Fruit fly (Drosophila melanogaster) whole organism, embryonic: ENCODE data around the gene Ifrd1.
A peak's percentile ranks its signal among the peaks of the same experiment; 100 is the strongest.

Source experiments
- BtbVII ChIP-seq: fragments of 200-800 bp; sonication (Bioruptor generic); optimal IDR thresholded peaks from 3 replicates; lab custom pipeline; 2017; ENCODE audit warnings: missing biosample characterization, mild to moderate bottlenecking, missing genetic modification characterization
- CG13424 ChIP-seq: fragments of 200-800 bp; sonication (Bioruptor generic); optimal IDR thresholded peaks from 2 replicates; lab custom pipeline; 2019; ENCODE audit warnings: missing biosample characterization, mild to moderate bottlenecking, missing genetic modification characterization, moderate library complexity
- CG17568 ChIP-seq: fragments of 200-800 bp; sonication (Bioruptor generic); optimal IDR thresholded peaks from 2 replicates; lab custom pipeline; 2018; ENCODE audit warnings: missing biosample characterization, mild to moderate bottlenecking, missing genetic modification characterization, moderate library complexity
- CG18599 ChIP-seq: fragments of 200-800 bp; sonication (Bioruptor generic); optimal IDR thresholded peaks from 3 replicates; lab custom pipeline; 2017; ENCODE audit warnings: missing biosample characterization, missing genetic modification characterization, mild to moderate bottlenecking, moderate library complexity, missing genetic modification reagents
- CG2199 ChIP-seq: fragments of 200-800 bp; sonication (Bioruptor generic); IDR thresholded peaks from 3 replicates; pipeline ENCODE4 v1.3.6; 2022; ENCODE audit warnings: missing biosample characterization, missing genetic modification characterization
- CG30020 ChIP-seq: fragments of 200-800 bp; optimal IDR thresholded peaks from 2 replicates; lab custom pipeline; 2019; ENCODE audit warnings: missing biosample characterization, mild to moderate bottlenecking, missing genetic modification characterization, moderate library complexity
- CG31441 ChIP-seq: fragments of 200-800 bp; sonication (Bioruptor generic); IDR thresholded peaks from 2 replicates; pipeline ENCODE4 v1.3.6; 2022; ENCODE audit warnings: missing biosample characterization, missing genetic modification characterization
- CG3407 ChIP-seq: fragments of 200-800 bp; sonication (Bioruptor generic); optimal IDR thresholded peaks from 2 replicates; lab custom pipeline; 2018; ENCODE audit warnings: missing biosample characterization, mild to moderate bottlenecking, missing genetic modification characterization
- CG3847 ChIP-seq: fragments of 200-800 bp; sonication (Bioruptor generic); IDR thresholded peaks from 2 replicates; pipeline ENCODE4 v1.3.6; 2022; ENCODE audit warnings: missing biosample characterization, missing genetic modification characterization
- CG3995 ChIP-seq: fragments of 200-800 bp; sonication (Bioruptor generic); optimal IDR thresholded peaks from 3 replicates; lab custom pipeline; 2016; ENCODE audit warnings: missing biosample characterization, missing genetic modification characterization
- CG42726 ChIP-seq: fragments of 200-800 bp; sonication (Bioruptor generic); IDR thresholded peaks from 2 replicates; pipeline ENCODE4 v1.3.6; 2022; ENCODE audit warnings: missing biosample characterization, missing genetic modification characterization; ENCODE audit not compliant: partially characterized antibody
- CG43689 ChIP-seq: fragments of 200-800 bp; sonication (Bioruptor generic); IDR thresholded peaks from 2 replicates; pipeline ENCODE4 v1.3.6; 2022; ENCODE audit warnings: missing biosample characterization, missing genetic modification characterization
- CG4617 ChIP-seq: fragments of 200-800 bp; sonication (Bioruptor generic); optimal IDR thresholded peaks from 3 replicates; lab custom pipeline; 2016; ENCODE audit warnings: missing biosample characterization, missing genetic modification characterization, borderline replicate concordance
- CG6254 ChIP-seq: fragments of 200-800 bp; sonication (Bioruptor generic); optimal IDR thresholded peaks from 3 replicates; lab custom pipeline; 2017; ENCODE audit warnings: mild to moderate bottlenecking, missing biosample characterization, missing genetic modification reagents, missing genetic modification characterization
- CG6683 ChIP-seq: fragments of 200-800 bp; sonication (Bioruptor generic); optimal IDR thresholded peaks from 2 replicates; lab custom pipeline; 2017; ENCODE audit warnings: missing biosample characterization, mild to moderate bottlenecking, missing genetic modification characterization, missing genetic modification reagents
- CG7745 ChIP-seq: fragments of 200-800 bp; sonication (Bioruptor generic); optimal IDR thresholded peaks from 2 replicates; lab custom pipeline; 2018; ENCODE audit warnings: missing biosample characterization, mild to moderate bottlenecking, missing genetic modification characterization, moderate library complexity
- CG8290 ChIP-seq, 3 experiments: fragments of 200-800 bp; sonication (Bioruptor generic); optimal IDR thresholded peaks; 2 replicates each; lab custom pipeline; 2016 to 2019; ENCODE audit warnings: missing biosample characterization in 3 of 3, missing genetic modification characterization in 3 of 3, mild to moderate bottlenecking in 2 of 3, moderate library complexity in 1 of 3
- CrebB ChIP-seq: fragments of 200-800 bp; sonication (Bioruptor generic); optimal IDR thresholded peaks from 3 replicates; lab custom pipeline; 2018; ENCODE audit warnings: missing biosample characterization, mild to moderate bottlenecking, missing genetic modification characterization
- Deaf1 ChIP-seq: fragments of 200-800 bp; optimal IDR thresholded peaks from 3 replicates; lab custom pipeline; 2019; ENCODE audit warnings: missing biosample characterization, mild to moderate bottlenecking, missing genetic modification characterization, moderate library complexity
- Dp ChIP-seq: fragments of 200-800 bp; sonication (Bioruptor generic); optimal IDR thresholded peaks from 2 replicates; lab custom pipeline; 2018; ENCODE audit warnings: missing biosample characterization, mild to moderate bottlenecking, missing genetic modification characterization, moderate library complexity
- H15 ChIP-seq: fragments of 200-800 bp; sonication (Bioruptor generic); IDR thresholded peaks from 3 replicates; pipeline ENCODE4 v1.3.6; 2022; ENCODE audit warnings: missing biosample characterization, missing genetic modification characterization
- Hr51 ChIP-seq, 2 experiments: fragments of 200-800 bp; sonication (Bioruptor generic); optimal IDR thresholded peaks; 2 replicates in 1 of 2; 3 replicates in 1 of 2; lab custom pipeline; 2016 to 2018; ENCODE audit warnings: missing biosample characterization in 2 of 2, missing genetic modification characterization in 2 of 2, mild to moderate bottlenecking in 1 of 2, moderate library complexity in 1 of 2
- Jarid2 ChIP-seq: fragments of 200-800 bp; sonication (Bioruptor generic); optimal IDR thresholded peaks from 3 replicates; lab custom pipeline; 2017; ENCODE audit warnings: mild to moderate bottlenecking, missing biosample characterization, missing genetic modification reagents, missing genetic modification characterization
- MESR4 ChIP-seq: fragments of 200-800 bp; sonication (Bioruptor generic); optimal IDR thresholded peaks from 2 replicates; lab custom pipeline; 2018; ENCODE audit warnings: missing biosample characterization, mild to moderate bottlenecking, missing genetic modification characterization, moderate library complexity
- Optix ChIP-seq: fragments of 200-800 bp; sonication (Bioruptor generic); IDR thresholded peaks from 3 replicates; pipeline ENCODE4 v1.3.6; 2022; ENCODE audit warnings: missing biosample characterization, missing genetic modification characterization
- Poxn ChIP-seq: fragments of 200-800 bp; sonication (Bioruptor generic); IDR thresholded peaks from 2 replicates; pipeline ENCODE4 v1.3.6; 2022; ENCODE audit warnings: missing biosample characterization, missing genetic modification characterization
- Rfx ChIP-seq: fragments of 200-800 bp; sonication (Bioruptor generic); IDR thresholded peaks from 2 replicates; pipeline ENCODE4 v1.3.6; 2022; ENCODE audit warnings: missing biosample characterization, missing genetic modification characterization
- Sox102F ChIP-seq: fragments of 200-800 bp; sonication (Bioruptor generic); optimal IDR thresholded peaks from 2 replicates; lab custom pipeline; 2018; ENCODE audit warnings: missing biosample characterization, mild to moderate bottlenecking, missing genetic modification characterization, moderate library complexity
- abd-A ChIP-seq: fragments of 200-800 bp; sonication (Bioruptor generic); optimal IDR thresholded peaks from 3 replicates; lab custom pipeline; 2019; ENCODE audit warnings: missing biosample characterization, mild to moderate bottlenecking, missing genetic modification characterization, moderate library complexity
- bcd ChIP-seq: fragments of 200-800 bp; sonication (Bioruptor generic); optimal IDR thresholded peaks from 2 replicates; lab custom pipeline; 2017; ENCODE audit warnings: missing biosample characterization, mild to moderate bottlenecking, missing genetic modification characterization
- chinmo ChIP-seq: fragments of 200-800 bp; sonication (Bioruptor generic); IDR thresholded peaks from 4 replicates; pipeline ENCODE4 v1.3.6; 2022; ENCODE audit warnings: missing biosample characterization, missing genetic modification characterization; ENCODE audit not compliant: partially characterized antibody
- chm ChIP-seq: fragments of 200-800 bp; sonication (Bioruptor generic); IDR thresholded peaks from 2 replicates; pipeline ENCODE4 v1.3.6; 2022; ENCODE audit warnings: missing biosample characterization, missing genetic modification characterization
- ci ChIP-seq: fragments of 200-800 bp; sonication (Bioruptor generic); IDR thresholded peaks from 3 replicates; pipeline ENCODE4 v1.3.6; 2022; ENCODE audit warnings: missing biosample characterization, missing genetic modification characterization
- crol ChIP-seq: fragments of 200-800 bp; sonication (Bioruptor generic); IDR thresholded peaks from 2 replicates; pipeline ENCODE4 v1.3.6; 2022; ENCODE audit warnings: missing biosample characterization, missing genetic modification characterization
- dmrt99B ChIP-seq: fragments of 200-800 bp; sonication (Bioruptor generic); optimal IDR thresholded peaks from 2 replicates; lab custom pipeline; 2018; ENCODE audit warnings: missing biosample characterization, mild to moderate bottlenecking, missing genetic modification characterization, moderate library complexity
- exex ChIP-seq: fragments of 200-800 bp; sonication (Bioruptor generic); optimal IDR thresholded peaks from 4 replicates; lab custom pipeline; 2018; ENCODE audit warnings: missing biosample characterization, mild to moderate bottlenecking, missing genetic modification characterization, moderate library complexity
- gcm2 ChIP-seq: fragments of 200-800 bp; sonication (Bioruptor generic); optimal IDR thresholded peaks from 2 replicates; lab custom pipeline; 2016; ENCODE audit warnings: missing biosample characterization, missing genetic modification characterization
- insv ChIP-seq, 2 experiments: fragments of 200-800 bp; sonication (Bioruptor generic); optimal IDR thresholded peaks; 3 replicates each; lab custom pipeline; 2016 to 2018; ENCODE audit warnings: missing biosample characterization in 2 of 2, missing genetic modification characterization in 2 of 2
- org-1 ChIP-seq: fragments of 200-800 bp; sonication (Bioruptor generic); optimal IDR thresholded peaks from 2 replicates; lab custom pipeline; 2017; ENCODE audit warnings: missing biosample characterization, missing genetic modification characterization
- pho ChIP-seq: fragments of 200-800 bp; sonication (Bioruptor generic); optimal IDR thresholded peaks from 2 replicates; lab custom pipeline; 2016; ENCODE audit warnings: missing biosample characterization, missing genetic modification characterization
- psq ChIP-seq: fragments of 200-800 bp; sonication (Bioruptor generic); optimal IDR thresholded peaks from 2 replicates; lab custom pipeline; 2017; ENCODE audit warnings: missing biosample characterization, missing genetic modification characterization
- rib ChIP-seq: fragments of 200-800 bp; sonication (Bioruptor generic); IDR thresholded peaks from 2 replicates; pipeline ENCODE4 v1.3.6; 2022; ENCODE audit warnings: missing biosample characterization, missing genetic modification characterization
- salm ChIP-seq: fragments of 200-800 bp; sonication (Bioruptor generic); optimal IDR thresholded peaks from 2 replicates; lab custom pipeline; 2018; ENCODE audit warnings: missing biosample characterization, mild to moderate bottlenecking, missing genetic modification characterization
- scrt ChIP-seq: fragments of 200-800 bp; sonication (Bioruptor generic); optimal IDR thresholded peaks from 2 replicates; lab custom pipeline; 2018; ENCODE audit warnings: missing biosample characterization, mild to moderate bottlenecking, missing genetic modification characterization, moderate library complexity
- sens-2 ChIP-seq: fragments of 200-800 bp; sonication (Bioruptor generic); IDR thresholded peaks from 2 replicates; pipeline ENCODE4 v1.3.6; 2022; ENCODE audit warnings: missing biosample characterization, missing genetic modification characterization
- sisA ChIP-seq: fragments of 200-800 bp; sonication (Bioruptor generic); IDR thresholded peaks from 2 replicates; pipeline ENCODE4 v1.3.6; 2022; ENCODE audit warnings: missing biosample characterization, missing genetic modification characterization
- so ChIP-seq: fragments of 200-800 bp; sonication (Bioruptor generic); IDR thresholded peaks from 3 replicates; pipeline ENCODE4 v1.3.6; 2022; ENCODE audit warnings: missing biosample characterization, missing genetic modification characterization
- sqz ChIP-seq: fragments of 200-800 bp; sonication (Bioruptor generic); optimal IDR thresholded peaks from 3 replicates; lab custom pipeline; 2018; ENCODE audit warnings: missing biosample characterization, mild to moderate bottlenecking, missing genetic modification characterization

The Ifrd1 gene

dm6 chr2L:2874185-2874541 lies at the start of gene Ifrd1:
Ifrd1 (minus strand) TSS chr2L:2874489.
- TF ChIP-seq CG17568, result peak; percentile 11
- TF ChIP-seq chinmo (GFP tag; lab: Robert Waterston, UW), result peak; percentile 38; the same call in 2 of the 4 replicates
- TF ChIP-seq CG4617 (GFP tag; lab: Kevin White, UChicago), result peak; percentile 4
- TF ChIP-seq CG30020 (tag; lab: Kevin White, UChicago), result no peak
- TF ChIP-seq rib, result 0 out of 2 replicates have a peak, but pooled peaks have one; percentile 13
- TF ChIP-seq ci (GFP tag; lab: Robert Waterston, UW), result peak; percentile 5; the same call in 1 of the 3 replicates
- no peak for TF ChIP-seq CG8290 (GFP tag; optimal IDR thresholded peaks at IDR 0.05; lab: Kevin White, UChicago)
- TF ChIP-seq CG8290 (tag; optimal IDR thresholded peaks at IDR 0.05; lab: Kevin White, UChicago), result peak in 1 of 2 experiments; percentile 36
- no peak for TF ChIP-seq Poxn (GFP tag; lab: Robert Waterston, UW)
- TF ChIP-seq org-1 (GFP tag; lab: Kevin White, UChicago), result no peak
- peak; percentile 62; the same call in 1 of the 2 replicates for TF ChIP-seq chm (GFP tag; lab: Robert Waterston, UW)
- TF ChIP-seq MESR4 (GFP tag; lab: Kevin White, UChicago), result peak; percentile 82
- TF ChIP-seq so (GFP tag; lab: Robert Waterston, UW), result no peak
- TF ChIP-seq CG2199 (GFP tag; lab: Robert Waterston, UW), result 0 out of 3 replicates have a peak, but pooled peaks have one; percentile 9
- no peak for TF ChIP-seq CG3407 (GFP tag; lab: Kevin White, UChicago)
- peak; percentile 5 for TF ChIP-seq Deaf1
- no peak for TF ChIP-seq CG43689
- TF ChIP-seq exex (tag; lab: Kevin White, UChicago), result peak; percentile 29
- peak; percentile 100 for TF ChIP-seq CG7745 (tag; lab: Kevin White, UChicago)

dm6 chr2L:2920641-2921040 lies 46.4 kb upstream of the Ifrd1 start:
- no peak for TF ChIP-seq salm (tag; lab: Kevin White, UChicago)
- no peak for TF ChIP-seq CG3995 (GFP tag; lab: Kevin White, UChicago)
- peak; percentile 66 for TF ChIP-seq abd-A (tag; lab: Kevin White, UChicago)
- no peak for TF ChIP-seq bcd (GFP tag; lab: Kevin White, UChicago)
- no peak for TF ChIP-seq sisA (GFP tag; lab: Robert Waterston, UW)
- no peak for TF ChIP-seq Sox102F (GFP tag; lab: Kevin White, UChicago)
- TF ChIP-seq CG3847 (GFP tag; lab: Robert Waterston, UW), result no peak
- peak; percentile 87 for TF ChIP-seq scrt (GFP tag; lab: Kevin White, UChicago)
- no peak for TF ChIP-seq CG31441
- TF ChIP-seq CG6254, result no peak
- no peak for TF ChIP-seq CG6683
- TF ChIP-seq sqz (GFP tag; lab: Kevin White, UChicago), result peak; percentile 23
- 0 out of 2 replicates have a peak, but pooled peaks have one; percentile 11 for TF ChIP-seq Rfx (GFP tag; lab: Robert Waterston, UW)

dm6 chr2L:2910957-2911356 lies 36.7 kb upstream of the Ifrd1 start:
- TF ChIP-seq Dp, result no peak
- no peak for TF ChIP-seq sens-2 (GFP tag; lab: Robert Waterston, UW)
- TF ChIP-seq Hr51 (GFP tag; optimal IDR thresholded peaks at IDR 0.05; lab: Kevin White, UChicago), result peak in 1 of 2 experiments; percentile 1
- no peak for TF ChIP-seq gcm2 (GFP tag; lab: Kevin White, UChicago)
- no peak for TF ChIP-seq CrebB (tag; lab: Kevin White, UChicago)
- TF ChIP-seq BtbVII (GFP tag; lab: Kevin White, UChicago), result no peak
- TF ChIP-seq chinmo (GFP tag; lab: Robert Waterston, UW), result 0 out of 4 replicates have a peak, but pooled peaks have one; percentile 37
- TF ChIP-seq psq, result no peak
- no peak for TF ChIP-seq Optix (GFP tag; lab: Robert Waterston, UW)
- peak; percentile 76 for TF ChIP-seq scrt (GFP tag; lab: Kevin White, UChicago)
- no peak for TF ChIP-seq CG42726
- TF ChIP-seq CG18599 (GFP tag; lab: Kevin White, UChicago), result peak; percentile 7
- TF ChIP-seq crol (GFP tag; lab: Robert Waterston, UW), result peak; percentile 68
- no peak for TF ChIP-seq insv (GFP tag; optimal IDR thresholded peaks at IDR 0.05; lab: Kevin White, UChicago)
- no peak for TF ChIP-seq Jarid2 (GFP tag; lab: Kevin White, UChicago)
- no peak for TF ChIP-seq pho (GFP tag; lab: Kevin White, UChicago)
- no peak for TF ChIP-seq CG13424 (tag; lab: Kevin White, UChicago)
- TF ChIP-seq H15 (GFP tag; lab: Robert Waterston, UW), result 0 out of 3 replicates have a peak, but pooled peaks have one; percentile 29
- no peak for TF ChIP-seq dmrt99B (tag; lab: Kevin White, UChicago)
